Worm (Caenorhabditis elegans): ENCODE data around the gene fbxa-214.
"Not testable (repeated sequence)": the region's sequence is repeated elsewhere in the genome, so short reads cannot be mapped to it uniquely, and the experiment has no call there.

Gene fbxa-214

ce11 chrV:6047818-6048217 lies 22.1 kb downstream of the fbxa-214 start, which contains the start of gene pgap-3:
pgap-3 (minus strand) TSS chrV:6047918.
- TF ChIP-seq med-1 (GFP tag; optimal IDR thresholded peaks at IDR 0.05; ENCODE audit: insufficient read depth), result no peak
- TF ChIP-seq ztf-23 (GFP tag; IDR thresholded peaks at IDR 0.05), result no peak
- no peak for TF ChIP-seq klf-2 (GFP tag; conservative IDR thresholded peaks at IDR 0.05)
- TF ChIP-seq ztf-29 (GFP tag; IDR thresholded peaks at IDR 0.05), result no peak
- TF ChIP-seq ref-1 (GFP tag; conservative IDR thresholded peaks at IDR 0.05), result no peak
- no peak for TF ChIP-seq T22C8.4 (GFP tag; IDR thresholded peaks at IDR 0.05)
- no peak for TF ChIP-seq cog-1 (tag; optimal IDR thresholded peaks at IDR 0.05)
- no peak for TF ChIP-seq tab-1 (GFP tag; IDR thresholded peaks at IDR 0.05)

- TF ChIP-seq T22C8.4 (GFP tag; IDR thresholded peaks at IDR 0.05) (no peak), ztf-29 (GFP tag; IDR thresholded peaks at IDR 0.05) (no peak), klf-2 (GFP tag; conservative IDR thresholded peaks at IDR 0.05) (no peak), ref-1 (GFP tag; conservative IDR thresholded peaks at IDR 0.05) (no peak)
Measured at ce11 chrV:6044853-6045594, 24.8 kb downstream of the fbxa-214 start, which contains the start of gene R01B10.3. R01B10.3 (minus strand) TSS chrV:6045129.

- no peak for TF ChIP-seq klf-2 (GFP tag; conservative IDR thresholded peaks at IDR 0.05)
- TF ChIP-seq med-1 (GFP tag; optimal IDR thresholded peaks at IDR 0.05; ENCODE audit: insufficient read depth), result no peak
- no peak for TF ChIP-seq cog-1 (tag; optimal IDR thresholded peaks at IDR 0.05)
- no peak for TF ChIP-seq ztf-23 (GFP tag; IDR thresholded peaks at IDR 0.05)
- no peak for TF ChIP-seq tab-1 (GFP tag; IDR thresholded peaks at IDR 0.05)
- TF ChIP-seq ztf-29 (GFP tag; IDR thresholded peaks at IDR 0.05), result no peak
- no peak for TF ChIP-seq flt-1 (GFP tag; IDR thresholded peaks at IDR 0.05)
- TF ChIP-seq T22C8.4 (GFP tag; IDR thresholded peaks at IDR 0.05), result no peak
- TF ChIP-seq ref-1 (GFP tag; conservative IDR thresholded peaks at IDR 0.05), result no peak
Measured at ce11 chrV:6044448-6044847, 25.4 kb downstream of the fbxa-214 start.

- TF ChIP-seq T22C8.4 (GFP tag; IDR thresholded peaks at IDR 0.05), result peak; percentile 80
- TF ChIP-seq tab-1 (GFP tag; IDR thresholded peaks at IDR 0.05), result no peak
Measured at ce11 chrV:6043275-6044271, 26.3 kb downstream of the fbxa-214 start, which contains the start of gene cpi-2. cpi-2 (plus strand) TSS chrV:6044062.

ce11 chrV:6041375-6041774 lies 28.5 kb downstream of the fbxa-214 start, which contains the start of gene R01B10.2:
R01B10.2 (minus strand) TSS chrV:6041475.
- TF ChIP-seq tab-1 (GFP tag; IDR thresholded peaks at IDR 0.05) (no peak), flt-1 (GFP tag; IDR thresholded peaks at IDR 0.05) (no peak), med-1 (GFP tag; optimal IDR thresholded peaks at IDR 0.05; ENCODE audit: insufficient read depth) (no peak)

ce11 chrV:6038405-6039151 lies 31.3 kb downstream of the fbxa-214 start, which contains the start of gene F29G9.1:
F29G9.1 (plus strand) TSS chrV:6039101.
- not testable (repeated sequence) for TF ChIP-seq cog-1 (tag; optimal IDR thresholded peaks at IDR 0.05); ref-1 (GFP tag; conservative IDR thresholded peaks at IDR 0.05); klf-2 (GFP tag; conservative IDR thresholded peaks at IDR 0.05)

ce11 chrV:6036547-6036946 lies 33.3 kb downstream of the fbxa-214 start:
- TF ChIP-seq tab-1 (GFP tag; IDR thresholded peaks at IDR 0.05), result no peak
- TF ChIP-seq ztf-29 (GFP tag; IDR thresholded peaks at IDR 0.05), result no peak
- no peak for TF ChIP-seq klf-2 (GFP tag; conservative IDR thresholded peaks at IDR 0.05)

ce11 chrV:6034714-6035113 lies 35.2 kb downstream of the fbxa-214 start, which contains the start of gene dhs-17:
dhs-17 (minus strand) TSS chrV:6034814.
- no peak for TF ChIP-seq ztf-29 (GFP tag; IDR thresholded peaks at IDR 0.05)
- TF ChIP-seq med-1 (GFP tag; optimal IDR thresholded peaks at IDR 0.05; ENCODE audit: insufficient read depth), result no peak
- TF ChIP-seq flt-1 (GFP tag; IDR thresholded peaks at IDR 0.05), result no peak
- TF ChIP-seq T22C8.4 (GFP tag; IDR thresholded peaks at IDR 0.05), result no peak
- no peak for TF ChIP-seq ref-1 (GFP tag; conservative IDR thresholded peaks at IDR 0.05)
- no peak for TF ChIP-seq klf-2 (GFP tag; conservative IDR thresholded peaks at IDR 0.05)
- TF ChIP-seq tab-1 (GFP tag; IDR thresholded peaks at IDR 0.05), result no peak
- TF ChIP-seq ztf-23 (GFP tag; IDR thresholded peaks at IDR 0.05), result no peak
- no peak for TF ChIP-seq cog-1 (tag; optimal IDR thresholded peaks at IDR 0.05)

ce11 chrV:6033512-6033911 lies 36.4 kb downstream of the fbxa-214 start:
- TF ChIP-seq tab-1 (GFP tag; IDR thresholded peaks at IDR 0.05), result no peak
- no peak for TF ChIP-seq ztf-29 (GFP tag; IDR thresholded peaks at IDR 0.05)
- no peak for TF ChIP-seq flt-1 (GFP tag; IDR thresholded peaks at IDR 0.05)
- TF ChIP-seq med-1 (GFP tag; optimal IDR thresholded peaks at IDR 0.05; ENCODE audit: insufficient read depth), result no peak
- TF ChIP-seq T22C8.4 (GFP tag; IDR thresholded peaks at IDR 0.05), result no peak
- no peak for TF ChIP-seq klf-2 (GFP tag; conservative IDR thresholded peaks at IDR 0.05)
- TF ChIP-seq cog-1 (tag; optimal IDR thresholded peaks at IDR 0.05), result no peak
- TF ChIP-seq ref-1 (GFP tag; conservative IDR thresholded peaks at IDR 0.05), result no peak
- no peak for TF ChIP-seq ztf-23 (GFP tag; IDR thresholded peaks at IDR 0.05)
